Worm (Caenorhabditis elegans) whole organism, L3 larva: ENCODE results near the gene C31C9.9.

Source experiments
- R02D3.7 ChIP-seq: fragments of 150-350 bp; optimal IDR thresholded peaks from 2 replicates; lab custom pipeline; 2014; ENCODE audit warnings: missing biosample characterization, missing genetic modification characterization
- ama-1 ChIP-seq: fragments of 150-350 bp; optimal IDR thresholded peaks from 2 replicates; lab custom pipeline; 2018
- lin-39 ChIP-seq: fragments of 150-350 bp; optimal IDR thresholded peaks from 2 replicates; lab custom pipeline; 2018; ENCODE audit warnings: missing biosample characterization, missing genetic modification reagents, missing genetic modification characterization
- mdl-1 ChIP-seq: fragments of 150-350 bp; optimal IDR thresholded peaks from 2 replicates; lab custom pipeline; 2014; ENCODE audit warnings: missing biosample characterization, missing genetic modification characterization
- nhr-11 ChIP-seq: fragments of 150-350 bp; optimal IDR thresholded peaks from 2 replicates; lab custom pipeline; 2014; ENCODE audit warnings: missing biosample characterization, missing genetic modification characterization
- nhr-12 ChIP-seq: fragments of 150-350 bp; optimal IDR thresholded peaks from 2 replicates; lab custom pipeline; 2014; ENCODE audit warnings: missing biosample characterization, missing genetic modification characterization
- nhr-237 ChIP-seq: fragments of 150-350 bp; optimal IDR thresholded peaks from 2 replicates; lab custom pipeline; 2014; ENCODE audit warnings: missing biosample characterization, missing genetic modification characterization
- nhr-77 ChIP-seq: fragments of 150-350 bp; optimal IDR thresholded peaks from 2 replicates; lab custom pipeline; 2014; ENCODE audit warnings: missing biosample characterization, missing genetic modification characterization
- pha-4 ChIP-seq: fragments of 150-350 bp; optimal IDR thresholded peaks from 2 replicates; lab custom pipeline; 2014; ENCODE audit warnings: missing biosample characterization, missing genetic modification reagents, missing genetic modification characterization
- unc-62 ChIP-seq: fragments of 150-350 bp; sonication (generic microtip); optimal IDR thresholded peaks from 4 replicates; lab custom pipeline; 2014; ENCODE audit warnings: missing biosample characterization, missing genetic modification reagents, missing genetic modification characterization
- ztf-11 ChIP-seq: fragments of 150-350 bp; optimal IDR thresholded peaks from 2 replicates; lab custom pipeline; 2014; ENCODE audit warnings: missing biosample characterization, missing genetic modification characterization
- ztf-4 ChIP-seq: fragments of 150-350 bp; optimal IDR thresholded peaks from 2 replicates; lab custom pipeline; 2014; ENCODE audit warnings: missing biosample characterization, missing genetic modification characterization

- TF ChIP-seq lin-39 (tag; lab: Kevin White, UChicago) (no peak), ztf-11 (no peak), pha-4 (tag; lab: Kevin White, UChicago) (no peak), nhr-11 (tag; lab: Kevin White, UChicago) (no peak), ztf-4 (tag; lab: Kevin White, UChicago) (no peak), unc-62 (GFP tag; lab: Kevin White, UChicago) (no peak), ama-1 (lab: Kevin White, UChicago) (no peak), nhr-237 (tag; lab: Kevin White, UChicago) (no peak), R02D3.7 (tag; lab: Kevin White, UChicago) (no peak), mdl-1 (tag; lab: Kevin White, UChicago) (no peak), nhr-12 (tag; lab: Kevin White, UChicago) (no peak), nhr-77 (tag; lab: Kevin White, UChicago) (no peak)
Measured at ce11 chrII:13630690-13631089, 24.1 kb upstream of the C31C9.9 start, which contains the start of the genes gst-17 and gst-18.
